Worm (Caenorhabditis elegans) whole organism, late embryonic: ENCODE data around the gene nrx-1.

Experiments
- ama-1 ChIP-seq: fragments of 150-350 bp; optimal IDR thresholded peaks from 2 replicates; lab custom pipeline; 2014
- pha-2 ChIP-seq: sonication (generic microtip); optimal IDR thresholded peaks from 2 replicates; lab custom pipeline; 2017; ENCODE audit warnings: mild to moderate bottlenecking, missing genetic modification characterization, missing compliant biosample characterization

ce11 chrV:10890980-10891379, 66.2 kb downstream of the nrx-1 start, which contains the start of gene F32D8.12:
- TF ChIP-seq pha-2 (tag; lab: Kevin White, UChicago) (no peak), ama-1 (no peak)
